Worm (Caenorhabditis elegans): ENCODE measurements around the gene srh-27.

DNA sequence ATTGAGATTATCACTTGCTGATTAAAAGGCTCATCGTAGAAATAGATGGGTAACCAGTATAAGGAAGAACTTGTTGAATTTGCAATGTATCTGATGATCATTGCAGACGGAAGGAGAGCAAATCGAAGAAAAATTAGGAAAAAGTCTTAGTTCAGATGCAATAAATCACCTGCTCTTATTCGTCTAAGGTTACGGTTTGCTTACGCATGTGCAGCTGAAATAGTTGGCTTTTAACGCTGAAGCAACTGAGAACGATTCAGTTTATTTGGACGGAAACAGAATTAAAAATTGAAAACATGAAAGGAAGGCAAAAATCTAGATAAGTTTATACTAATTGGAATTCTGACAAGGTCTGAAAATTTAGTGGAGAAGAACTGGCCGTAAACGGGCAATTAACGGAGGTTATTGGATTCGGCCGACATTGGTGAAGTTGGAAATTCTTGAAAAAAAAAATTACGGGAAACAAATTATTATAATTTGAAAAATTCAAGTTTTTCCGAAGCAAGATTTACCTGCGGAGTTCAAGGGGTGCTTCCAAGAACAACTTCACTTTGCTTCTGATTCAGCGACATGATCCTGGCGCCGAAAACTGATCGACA is 4.5 kb downstream of the srh-27 start, which contains the start of the genes sre-35 and sre-33:
- TF ChIP-seq lin-11 (tag; optimal IDR thresholded peaks at IDR 0.05) (no peak), npax-4 (tag; optimal IDR thresholded peaks at IDR 0.05) (no peak), F13H6.1 (tag; optimal IDR thresholded peaks at IDR 0.05) (no peak), ama-1 (optimal IDR thresholded peaks at IDR 0.05) (no peak), ceh-6 (GFP tag; optimal IDR thresholded peaks at IDR 0.05) (no peak), sdc-2 (tag; optimal IDR thresholded peaks at IDR 0.05) (no peak), pqm-1 (tag; optimal IDR thresholded peaks at IDR 0.05) (no peak), fkh-10 (GFP tag; optimal IDR thresholded peaks at IDR 0.05) (no peak), rnt-1 (tag; optimal IDR thresholded peaks at IDR 0.05) (no peak), hlh-6 (tag; optimal IDR thresholded peaks at IDR 0.05) (no peak), hlh-30 (tag; optimal IDR thresholded peaks at IDR 0.05; ENCODE audit: insufficient read depth) (no peak), ceh-31 (tag; optimal IDR thresholded peaks at IDR 0.05) (no peak)
